Fruit fly (Drosophila melanogaster) whole organism, pupa: ENCODE results near the gene Gr94a.

ENCODE experiments used
- CG10348 ChIP-seq: fragments of 200-800 bp; sonication (Bioruptor generic); IDR thresholded peaks from 2 replicates; pipeline ENCODE4 v1.3.6; 2022; ENCODE audit warnings: missing biosample characterization, missing genetic modification characterization
- CG12605 ChIP-seq: fragments of 200-800 bp; sonication (Bioruptor generic); IDR thresholded peaks from 2 replicates; pipeline ENCODE4 v1.3.6; 2022; ENCODE audit warnings: missing biosample characterization, missing genetic modification characterization
- CG13204 ChIP-seq: fragments of 200-800 bp; sonication (Bioruptor generic); optimal IDR thresholded peaks from 2 replicates; lab custom pipeline; 2018; ENCODE audit warnings: missing biosample characterization, mild to moderate bottlenecking, missing genetic modification characterization, moderate library complexity
- CG14655 ChIP-seq: fragments of 200-800 bp; sonication (Bioruptor generic); optimal IDR thresholded peaks from 3 replicates; lab custom pipeline; 2017; ENCODE audit warnings: mild to moderate bottlenecking, missing biosample characterization, missing genetic modification reagents, missing genetic modification characterization
- CG15710 ChIP-seq: fragments of 200-800 bp; sonication (Bioruptor generic); optimal IDR thresholded peaks from 2 replicates; lab custom pipeline; 2018; ENCODE audit warnings: missing biosample characterization, mild to moderate bottlenecking, missing genetic modification characterization, moderate library complexity
- CG17806 ChIP-seq: fragments of 200-800 bp; sonication (Bioruptor generic); optimal IDR thresholded peaks from 2 replicates; lab custom pipeline; 2018; ENCODE audit warnings: missing biosample characterization, mild to moderate bottlenecking, missing genetic modification characterization, moderate library complexity
- CG32121 ChIP-seq: fragments of 200-800 bp; sonication (Bioruptor generic); IDR thresholded peaks from 2 replicates; pipeline ENCODE4 v1.3.6; 2022; ENCODE audit warnings: missing biosample characterization, missing genetic modification characterization
- CG34367 ChIP-seq: fragments of 200-800 bp; sonication (Bioruptor generic); optimal IDR thresholded peaks from 2 replicates; lab custom pipeline; 2018; ENCODE audit warnings: missing biosample characterization, mild to moderate bottlenecking, missing genetic modification characterization
- CG4496 ChIP-seq: fragments of 200-800 bp; sonication (Bioruptor generic); IDR thresholded peaks from 3 replicates; pipeline ENCODE4 v1.3.6; 2022; ENCODE audit warnings: missing biosample characterization, missing genetic modification characterization
- CG8159 ChIP-seq: fragments of 200-800 bp; sonication (Bioruptor generic); optimal IDR thresholded peaks from 3 replicates; lab custom pipeline; 2018; ENCODE audit warnings: missing biosample characterization, mild to moderate bottlenecking, missing genetic modification characterization, moderate library complexity
- CG8301 ChIP-seq: fragments of 200-800 bp; sonication (Bioruptor generic); optimal IDR thresholded peaks from 2 replicates; lab custom pipeline; 2018; ENCODE audit warnings: missing biosample characterization, mild to moderate bottlenecking, missing genetic modification characterization
- CG9948 ChIP-seq: fragments of 200-800 bp; sonication (Bioruptor generic); optimal IDR thresholded peaks from 2 replicates; lab custom pipeline; 2018; ENCODE audit warnings: missing biosample characterization, mild to moderate bottlenecking, missing genetic modification characterization, moderate library complexity
- D1 ChIP-seq: fragments of 200-800 bp; sonication (Bioruptor generic); optimal IDR thresholded peaks from 2 replicates; lab custom pipeline; 2018; ENCODE audit warnings: missing biosample characterization, mild to moderate bottlenecking, missing genetic modification characterization, moderate library complexity
- EcR ChIP-seq: fragments of 200-800 bp; sonication (Bioruptor generic); optimal IDR thresholded peaks from 3 replicates; lab custom pipeline; 2019; ENCODE audit warnings: missing biosample characterization, missing genetic modification characterization, mild to moderate bottlenecking, moderate library complexity, missing genetic modification reagents
- Ets98B ChIP-seq: fragments of 200-800 bp; sonication (Bioruptor generic); IDR thresholded peaks from 2 replicates; pipeline ENCODE4 v1.3.6; 2022; ENCODE audit warnings: missing biosample characterization, missing genetic modification characterization
- Pif1A ChIP-seq: fragments of 200-800 bp; sonication (Bioruptor generic); optimal IDR thresholded peaks from 3 replicates; lab custom pipeline; 2016; ENCODE audit warnings: missing biosample characterization, missing genetic modification characterization
- Pif1B ChIP-seq: fragments of 200-800 bp; sonication (Bioruptor generic); optimal IDR thresholded peaks from 3 replicates; lab custom pipeline; 2016; ENCODE audit warnings: missing biosample characterization, missing genetic modification characterization
- Snoo ChIP-seq: fragments of 200-800 bp; sonication (Bioruptor generic); optimal IDR thresholded peaks from 3 replicates; lab custom pipeline; 2017; ENCODE audit warnings: missing biosample characterization, mild to moderate bottlenecking, missing genetic modification characterization, inconsistent platforms
- fd96Ca ChIP-seq: fragments of 200-800 bp; sonication (Bioruptor generic); IDR thresholded peaks from 3 replicates; pipeline ENCODE4 v1.3.6; 2022; ENCODE audit warnings: missing biosample characterization, missing genetic modification characterization
- gl ChIP-seq: fragments of 200-800 bp; sonication (Bioruptor generic); optimal IDR thresholded peaks from 2 replicates; lab custom pipeline; 2018; ENCODE audit warnings: missing biosample characterization, mild to moderate bottlenecking, missing genetic modification characterization
- rn ChIP-seq: fragments of 200-800 bp; sonication (Bioruptor generic); IDR thresholded peaks from 2 replicates; pipeline ENCODE4 v1.3.6; 2022; ENCODE audit warnings: missing biosample characterization, missing genetic modification characterization

Gene Gr94a

dm6 chr3R:23060166-23060565 is 8.7 kb downstream of the Gr94a start:
- TF ChIP-seq rn (GFP tag; lab: Robert Waterston, UW) (no peak), CG15710 (tag; lab: Kevin White, UChicago) (no peak), CG13204 (GFP tag; lab: Kevin White, UChicago) (no peak), CG14655 (GFP tag; lab: Kevin White, UChicago) (no peak), gl (tag; lab: Kevin White, UChicago) (no peak), CG8301 (tag; lab: Kevin White, UChicago) (no peak), CG12605 (GFP tag; lab: Robert Waterston, UW) (no peak), CG34367 (no peak), CG10348 (GFP tag; lab: Robert Waterston, UW) (no peak), Pif1B (no peak), CG32121 (GFP tag; lab: Robert Waterston, UW) (no peak), CG17806 (tag; lab: Kevin White, UChicago) (no peak), Snoo (no peak), Ets98B (GFP tag; lab: Robert Waterston, UW) (no peak), CG4496 (GFP tag; lab: Robert Waterston, UW) (no peak), CG8159 (tag; lab: Kevin White, UChicago) (no peak)

dm6 chr3R:23061209-23061608 is 9.7 kb downstream of the Gr94a start, which contains the start of the genes sav and Ublcp1:
Gene sav, minus strand, starts transcription at chr3R:23061304.
Gene Ublcp1, plus strand, starts transcription at chr3R:23061493.
- TF ChIP-seq EcR (no peak), D1 (no peak), CG15710 (tag; lab: Kevin White, UChicago) (no peak), CG10348 (GFP tag; lab: Robert Waterston, UW) (no peak), gl (tag; lab: Kevin White, UChicago) (no peak), CG9948 (tag; lab: Kevin White, UChicago) (no peak)

DNA sequence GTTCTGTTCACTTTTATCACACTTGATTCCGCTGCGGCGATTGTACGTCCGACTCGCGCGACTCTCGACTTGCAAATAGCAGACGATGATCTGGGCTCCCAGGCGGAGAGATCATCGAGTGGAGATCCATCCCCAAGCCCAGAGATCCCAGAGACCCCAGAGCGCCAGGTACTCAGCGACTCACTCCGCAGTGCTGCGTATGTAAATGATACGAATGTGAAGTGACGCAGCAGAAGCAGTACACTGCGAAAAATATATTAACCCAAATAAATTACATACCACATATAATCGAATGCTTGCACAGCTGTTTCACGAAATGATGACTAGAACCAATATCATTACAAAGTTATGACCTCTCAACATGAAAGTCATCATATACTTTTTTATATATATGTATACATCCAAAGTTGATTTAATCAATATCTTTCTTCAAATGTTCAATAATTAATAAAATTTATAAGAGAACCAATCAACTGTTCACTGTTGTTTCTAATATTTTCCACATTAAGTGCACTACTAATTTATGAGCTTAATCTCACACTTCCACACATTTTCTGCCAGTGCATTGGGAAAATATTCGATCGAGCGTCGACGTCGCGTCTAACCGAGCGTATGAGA is 15.8 kb downstream of the Gr94a start, which contains the start of gene CG17111:
Gene CG17111 (minus strand): TSS at position 51 of the 618 bp plus-strand sequence.
- TF ChIP-seq CG12605 (GFP tag; lab: Robert Waterston, UW) (no peak), CG13204 (GFP tag; lab: Kevin White, UChicago) (no peak), rn (GFP tag; lab: Robert Waterston, UW) (no peak), CG10348 (GFP tag; lab: Robert Waterston, UW) (no peak), CG8301 (tag; lab: Kevin White, UChicago) (no peak), CG14655 (GFP tag; lab: Kevin White, UChicago) (no peak), CG32121 (GFP tag; lab: Robert Waterston, UW) (no peak), CG34367 (no peak), CG4496 (GFP tag; lab: Robert Waterston, UW) (no peak), fd96Ca (no peak), CG8159 (tag; lab: Kevin White, UChicago) (no peak)

- no peak for TF ChIP-seq EcR
- no peak for TF ChIP-seq Pif1B
- no peak for TF ChIP-seq CG34367
- TF ChIP-seq CG10348 (GFP tag; lab: Robert Waterston, UW): no peak
- no peak for TF ChIP-seq gl (tag; lab: Kevin White, UChicago)
- no peak for TF ChIP-seq fd96Ca
- no peak for TF ChIP-seq D1
- no peak for TF ChIP-seq CG8301 (tag; lab: Kevin White, UChicago)
- TF ChIP-seq rn (GFP tag; lab: Robert Waterston, UW): no peak
- TF ChIP-seq Snoo: no peak
- no peak for TF ChIP-seq CG4496 (GFP tag; lab: Robert Waterston, UW)
Measured at dm6 chr3R:23074480-23074879, 23.0 kb downstream of the Gr94a start.

- TF ChIP-seq Pif1A (GFP tag; lab: Kevin White, UChicago) (no peak), CG12605 (GFP tag; lab: Robert Waterston, UW) (no peak), CG10348 (GFP tag; lab: Robert Waterston, UW) (no peak), CG9948 (tag; lab: Kevin White, UChicago) (no peak), Ets98B (GFP tag; lab: Robert Waterston, UW) (no peak), Snoo (no peak)
Measured at dm6 chr3R:23081265-23081664, 29.8 kb downstream of the Gr94a start.

- TF ChIP-seq fd96Ca (no peak), CG10348 (GFP tag; lab: Robert Waterston, UW) (no peak), CG13204 (GFP tag; lab: Kevin White, UChicago) (no peak), CG8301 (tag; lab: Kevin White, UChicago) (no peak), CG4496 (GFP tag; lab: Robert Waterston, UW) (no peak), CG17806 (tag; lab: Kevin White, UChicago) (no peak), Snoo (no peak), CG34367 (no peak), CG12605 (GFP tag; lab: Robert Waterston, UW) (no peak), CG8159 (tag; lab: Kevin White, UChicago) (no peak), Ets98B (GFP tag; lab: Robert Waterston, UW) (no peak), CG9948 (tag; lab: Kevin White, UChicago) (no peak), CG32121 (GFP tag; lab: Robert Waterston, UW) (no peak), Pif1A (GFP tag; lab: Kevin White, UChicago) (no peak), Pif1B (no peak), rn (GFP tag; lab: Robert Waterston, UW) (no peak), gl (tag; lab: Kevin White, UChicago) (no peak)
Measured at dm6 chr3R:23088252-23088651, 36.8 kb downstream of the Gr94a start.
